Fruit fly (Drosophila melanogaster) whole organism, embryonic: ENCODE measurements around the gene HINT1.

Source experiments
- Ada2b ChIP-seq: fragments of 200-800 bp; sonication (Bioruptor generic); IDR thresholded peaks from 2 replicates; pipeline ENCODE4 v1.3.6; 2022; ENCODE audit warnings: missing biosample characterization, missing genetic modification characterization
- CG10147 ChIP-seq: fragments of 200-800 bp; sonication (Bioruptor generic); optimal IDR thresholded peaks from 2 replicates; lab custom pipeline; 2019; ENCODE audit warnings: missing biosample characterization, mild to moderate bottlenecking, missing genetic modification characterization, moderate library complexity
- CG10979 ChIP-seq: fragments of 200-800 bp; sonication (Bioruptor generic); optimal IDR thresholded peaks from 2 replicates; lab custom pipeline; 2018; ENCODE audit warnings: missing biosample characterization, mild to moderate bottlenecking, missing genetic modification characterization, moderate library complexity
- CG11247 ChIP-seq: fragments of 200-800 bp; sonication (Bioruptor generic); IDR thresholded peaks from 2 replicates; pipeline ENCODE4 v1.3.6; 2022; ENCODE audit warnings: missing biosample characterization, missing genetic modification characterization
- CG12104 ChIP-seq: fragments of 200-800 bp; sonication (Bioruptor generic); optimal IDR thresholded peaks from 3 replicates; lab custom pipeline; 2016; ENCODE audit warnings: missing biosample characterization, missing genetic modification characterization
- CG14965 ChIP-seq: fragments of 200-800 bp; sonication (Bioruptor generic); optimal IDR thresholded peaks from 2 replicates; lab custom pipeline; 2016; ENCODE audit warnings: missing biosample characterization, missing genetic modification characterization, borderline replicate concordance
- CG15269 ChIP-seq: fragments of 200-800 bp; sonication (Bioruptor generic); optimal IDR thresholded peaks from 2 replicates; lab custom pipeline; 2018; ENCODE audit warnings: missing biosample characterization, mild to moderate bottlenecking, missing genetic modification characterization, moderate library complexity
- CG16863 ChIP-seq: fragments of 200-800 bp; sonication (Bioruptor generic); optimal IDR thresholded peaks from 3 replicates; lab custom pipeline; 2016; ENCODE audit warnings: missing biosample characterization, missing genetic modification characterization
- CG17328 ChIP-seq: fragments of 200-800 bp; sonication (Bioruptor generic); IDR thresholded peaks from 2 replicates; pipeline ENCODE4 v1.3.6; 2022; ENCODE audit warnings: missing biosample characterization, missing genetic modification characterization
- CG18599 ChIP-seq: fragments of 200-800 bp; sonication (Bioruptor generic); optimal IDR thresholded peaks from 3 replicates; lab custom pipeline; 2017; ENCODE audit warnings: missing biosample characterization, missing genetic modification characterization, mild to moderate bottlenecking, moderate library complexity, missing genetic modification reagents
- CG2120 ChIP-seq: fragments of 200-800 bp; sonication (Bioruptor generic); optimal IDR thresholded peaks from 3 replicates; lab custom pipeline; 2016; ENCODE audit warnings: missing biosample characterization, missing genetic modification characterization
- CG30020 ChIP-seq: fragments of 200-800 bp; optimal IDR thresholded peaks from 2 replicates; lab custom pipeline; 2019; ENCODE audit warnings: missing biosample characterization, mild to moderate bottlenecking, missing genetic modification characterization, moderate library complexity
- CG3838 ChIP-seq: fragments of 200-800 bp; sonication (Bioruptor generic); optimal IDR thresholded peaks from 3 replicates; lab custom pipeline; 2016; ENCODE audit warnings: missing biosample characterization, missing genetic modification characterization
- CG42726 ChIP-seq: fragments of 200-800 bp; sonication (Bioruptor generic); IDR thresholded peaks from 2 replicates; pipeline ENCODE4 v1.3.6; 2022; ENCODE audit warnings: missing biosample characterization, missing genetic modification characterization; ENCODE audit not compliant: partially characterized antibody
- CG4328 ChIP-seq: fragments of 200-800 bp; sonication (Bioruptor generic); optimal IDR thresholded peaks from 3 replicates; lab custom pipeline; 2017; ENCODE audit warnings: missing biosample characterization, missing genetic modification reagents, missing genetic modification characterization
- CG4360 ChIP-seq: fragments of 200-800 bp; sonication (Bioruptor generic); IDR thresholded peaks from 2 replicates; pipeline ENCODE4 v1.3.6; 2022; ENCODE audit warnings: missing biosample characterization, missing genetic modification characterization
- CG8089 ChIP-seq: fragments of 200-800 bp; sonication (Bioruptor generic); optimal IDR thresholded peaks from 3 replicates; lab custom pipeline; 2016; ENCODE audit warnings: missing biosample characterization, missing genetic modification characterization
- CG8388 ChIP-seq: fragments of 200-800 bp; sonication (Bioruptor generic); optimal IDR thresholded peaks from 2 replicates; lab custom pipeline; 2019; ENCODE audit warnings: missing biosample characterization, mild to moderate bottlenecking, missing genetic modification characterization, moderate library complexity
- CG8944 ChIP-seq: fragments of 200-800 bp; sonication (Bioruptor generic); optimal IDR thresholded peaks from 3 replicates; lab custom pipeline; 2016; ENCODE audit warnings: missing biosample characterization, missing genetic modification characterization
- CG9876 ChIP-seq: fragments of 200-800 bp; sonication (Bioruptor generic); optimal IDR thresholded peaks from 2 replicates; lab custom pipeline; 2016; ENCODE audit warnings: missing biosample characterization, missing genetic modification characterization
- CG9932 ChIP-seq: fragments of 200-800 bp; sonication (Bioruptor generic); IDR thresholded peaks from 2 replicates; pipeline ENCODE4 v1.3.6; 2022; ENCODE audit warnings: missing biosample characterization, missing genetic modification characterization
- Camta ChIP-seq: fragments of 200-800 bp; sonication (Bioruptor generic); optimal IDR thresholded peaks from 2 replicates; lab custom pipeline; 2016; ENCODE audit warnings: missing biosample characterization, missing genetic modification characterization
- Chrac-16 ChIP-seq: fragments of 200-800 bp; sonication (Bioruptor generic); optimal IDR thresholded peaks from 3 replicates; lab custom pipeline; 2016; ENCODE audit warnings: missing biosample characterization, missing genetic modification characterization
- Eip74EF ChIP-seq, 2 experiments: fragments of 200-800 bp in 1 of 2; fragments of >200 bp in 1 of 2; sonication (Bioruptor generic) in 1 of 2; optimal IDR thresholded peaks; 2 replicates each; lab custom pipeline; 2017 to 2019; ENCODE audit warnings: missing biosample characterization in 2 of 2, missing genetic modification characterization in 2 of 2, mild to moderate bottlenecking in 1 of 2, moderate library complexity in 1 of 2
- HLH3B ChIP-seq: fragments of 200-800 bp; sonication (Bioruptor generic); IDR thresholded peaks from 2 replicates; pipeline ENCODE4 v1.3.6; 2022; ENCODE audit warnings: missing biosample characterization, missing genetic modification characterization
- Lim3 ChIP-seq: fragments of 200-800 bp; sonication (Bioruptor generic); IDR thresholded peaks from 2 replicates; pipeline ENCODE4 v1.3.6; 2022; ENCODE audit warnings: missing biosample characterization, missing genetic modification characterization
- Mad ChIP-seq: fragments of 200-800 bp; sonication (Bioruptor generic); optimal IDR thresholded peaks from 2 replicates; lab custom pipeline; 2016; ENCODE audit warnings: missing biosample characterization, missing genetic modification characterization
- Nf-YC ChIP-seq: fragments of 200-800 bp; optimal IDR thresholded peaks from 3 replicates; lab custom pipeline; 2019; ENCODE audit warnings: missing biosample characterization, mild to moderate bottlenecking, missing genetic modification characterization, moderate library complexity
- Opbp ChIP-seq: fragments of 200-800 bp; sonication (Bioruptor generic); IDR thresholded peaks from 3 replicates; pipeline ENCODE4 v1.3.6; 2022; ENCODE audit warnings: missing biosample characterization, missing genetic modification characterization; ENCODE audit not compliant: partially characterized antibody
- Poxn ChIP-seq: fragments of 200-800 bp; sonication (Bioruptor generic); IDR thresholded peaks from 2 replicates; pipeline ENCODE4 v1.3.6; 2022; ENCODE audit warnings: missing biosample characterization, missing genetic modification characterization
- Ptx1 ChIP-seq: fragments of 200-800 bp; sonication (Bioruptor generic); IDR thresholded peaks from 2 replicates; pipeline ENCODE4 v1.3.6; 2022; ENCODE audit warnings: missing biosample characterization, missing genetic modification characterization
- TFAM ChIP-seq: fragments of 200-800 bp; sonication (Bioruptor generic); optimal IDR thresholded peaks from 2 replicates; lab custom pipeline; 2017; ENCODE audit warnings: missing biosample characterization, missing genetic modification characterization, inconsistent platforms
- ab ChIP-seq: fragments of 200-800 bp; sonication (Bioruptor generic); optimal IDR thresholded peaks from 2 replicates; lab custom pipeline; 2016; ENCODE audit warnings: missing biosample characterization, missing genetic modification characterization
- abd-A ChIP-seq: fragments of 200-800 bp; sonication (Bioruptor generic); optimal IDR thresholded peaks from 3 replicates; lab custom pipeline; 2019; ENCODE audit warnings: missing biosample characterization, mild to moderate bottlenecking, missing genetic modification characterization, moderate library complexity
- ac ChIP-seq: fragments of 200-800 bp; sonication (Bioruptor generic); optimal IDR thresholded peaks from 3 replicates; lab custom pipeline; 2017; ENCODE audit warnings: missing biosample characterization, mild to moderate bottlenecking, missing genetic modification characterization
- chinmo ChIP-seq: fragments of 200-800 bp; sonication (Bioruptor generic); IDR thresholded peaks from 4 replicates; pipeline ENCODE4 v1.3.6; 2022; ENCODE audit warnings: missing biosample characterization, missing genetic modification characterization; ENCODE audit not compliant: partially characterized antibody
- fd102C ChIP-seq: fragments of 200-800 bp; sonication (Bioruptor generic); optimal IDR thresholded peaks from 2 replicates; lab custom pipeline; 2018; ENCODE audit warnings: missing biosample characterization, mild to moderate bottlenecking, missing genetic modification characterization, moderate library complexity
- fd3F ChIP-seq: fragments of 200-800 bp; sonication (Bioruptor generic); optimal IDR thresholded peaks from 2 replicates; lab custom pipeline; 2018; ENCODE audit warnings: missing biosample characterization, mild to moderate bottlenecking, missing genetic modification characterization, moderate library complexity
- ftz-f1 ChIP-seq: fragments of 200-800 bp; sonication (Bioruptor generic); optimal IDR thresholded peaks from 2 replicates; lab custom pipeline; 2016; ENCODE audit warnings: missing biosample characterization, missing genetic modification characterization
- gcm ChIP-seq: fragments of 200-800 bp; sonication (Bioruptor generic); optimal IDR thresholded peaks from 2 replicates; lab custom pipeline; 2019; ENCODE audit warnings: missing biosample characterization, mild to moderate bottlenecking, missing genetic modification characterization, moderate library complexity
- gcm2 ChIP-seq: fragments of 200-800 bp; sonication (Bioruptor generic); optimal IDR thresholded peaks from 2 replicates; lab custom pipeline; 2016; ENCODE audit warnings: missing biosample characterization, missing genetic modification characterization
- knrl ChIP-seq: fragments of 200-800 bp; sonication (Bioruptor generic); IDR thresholded peaks from 3 replicates; pipeline ENCODE4 v1.3.6; 2022; ENCODE audit warnings: missing biosample characterization, missing genetic modification characterization; ENCODE audit not compliant: partially characterized antibody
- oc ChIP-seq: fragments of 200-800 bp; sonication (Bioruptor generic); optimal IDR thresholded peaks from 2 replicates; lab custom pipeline; 2018; ENCODE audit warnings: missing biosample characterization, mild to moderate bottlenecking, missing genetic modification characterization, moderate library complexity
- peb ChIP-seq: fragments of 200-800 bp; sonication (Bioruptor generic); IDR thresholded peaks from 2 replicates; pipeline ENCODE4 v1.3.6; 2022; ENCODE audit warnings: missing biosample characterization, missing genetic modification characterization
- salm ChIP-seq: fragments of 200-800 bp; sonication (Bioruptor generic); optimal IDR thresholded peaks from 2 replicates; lab custom pipeline; 2018; ENCODE audit warnings: missing biosample characterization, mild to moderate bottlenecking, missing genetic modification characterization
- sd ChIP-seq: fragments of 200-800 bp; sonication (Bioruptor generic); optimal IDR thresholded peaks from 3 replicates; lab custom pipeline; 2018; ENCODE audit warnings: missing biosample characterization, mild to moderate bottlenecking, missing genetic modification characterization, moderate library complexity
- so ChIP-seq: fragments of 200-800 bp; sonication (Bioruptor generic); IDR thresholded peaks from 3 replicates; pipeline ENCODE4 v1.3.6; 2022; ENCODE audit warnings: missing biosample characterization, missing genetic modification characterization
- twi ChIP-seq: fragments of 200-800 bp; optimal IDR thresholded peaks from 2 replicates; lab custom pipeline; 2019; ENCODE audit warnings: missing biosample characterization, mild to moderate bottlenecking, missing genetic modification characterization, moderate library complexity
- wdn ChIP-seq: fragments of 200-800 bp; sonication (Bioruptor generic); IDR thresholded peaks from 2 replicates; pipeline ENCODE4 v1.3.6; 2022; ENCODE audit warnings: missing biosample characterization, missing genetic modification characterization
- wek ChIP-seq: fragments of 200-800 bp; sonication (Bioruptor generic); optimal IDR thresholded peaks from 3 replicates; lab custom pipeline; 2018; ENCODE audit warnings: missing biosample characterization, mild to moderate bottlenecking, missing genetic modification characterization, moderate library complexity
- zen ChIP-seq: fragments of 200-800 bp; sonication (Bioruptor generic); optimal IDR thresholded peaks from 3 replicates; lab custom pipeline; 2018; ENCODE audit warnings: missing biosample characterization, mild to moderate bottlenecking, missing genetic modification characterization, moderate library complexity

The HINT1 gene

dm6 chr2L:2729882-2730281 lies 40.1 kb upstream of the HINT1 start (continued):
- TF ChIP-seq gcm2 (no peak), gcm (GFP tag; lab: Kevin White, UChicago) (no peak), salm (tag; lab: Kevin White, UChicago) (no peak), CG18599 (GFP tag; lab: Kevin White, UChicago) (peak; percentile 68), CG8944 (GFP tag; lab: Kevin White, UChicago) (no peak), CG2120 (peak; percentile 62), Lim3 (GFP tag; lab: Robert Waterston, UW) (no peak), ftz-f1 (GFP tag; lab: Kevin White, UChicago) (peak; percentile 58), CG15269 (tag; lab: Kevin White, UChicago) (peak; percentile 60), CG4328 (GFP tag; lab: Kevin White, UChicago) (no peak), fd102C (GFP tag; lab: Kevin White, UChicago) (no peak), CG11247 (peak; percentile 59), Camta (GFP tag; lab: Kevin White, UChicago) (no peak), Poxn (no peak), CG9932 (GFP tag; lab: Robert Waterston, UW) (peak; percentile 75), Ptx1 (peak; percentile 30; the same call in 1 of the 2 replicates), ab (GFP tag; lab: Kevin White, UChicago) (no peak), Nf-YC (tag; lab: Kevin White, UChicago) (no peak), so (GFP tag; lab: Robert Waterston, UW) (no peak), peb (GFP tag; lab: Robert Waterston, UW) (no peak), CG9876 (GFP tag; lab: Kevin White, UChicago) (no peak), CG30020 (tag; lab: Kevin White, UChicago) (no peak), abd-A (no peak), CG8388 (GFP tag; lab: Kevin White, UChicago) (no peak), wdn (GFP tag; lab: Robert Waterston, UW) (peak; percentile 35; the same call in 1 of the 2 replicates), knrl (GFP tag; lab: Robert Waterston, UW) (no peak), Ada2b (GFP tag; lab: Robert Waterston, UW) (no peak), sd (tag; lab: Kevin White, UChicago) (peak; percentile 27), CG16863 (no peak), Opbp (no peak), ac (GFP tag; lab: Kevin White, UChicago) (no peak), chinmo (GFP tag; lab: Robert Waterston, UW) (peak; percentile 65; the same call in 1 of the 4 replicates), CG3838 (GFP tag; lab: Kevin White, UChicago) (no peak), CG4360 (no peak), zen (tag; lab: Kevin White, UChicago) (no peak), Chrac-16 (GFP tag; lab: Kevin White, UChicago) (no peak), CG10147 (GFP tag; lab: Kevin White, UChicago) (no peak), CG14965 (GFP tag; lab: Kevin White, UChicago) (no peak), wek (no peak), Mad (GFP tag; lab: Kevin White, UChicago) (peak; percentile 18), CG17328 (GFP tag; lab: Robert Waterston, UW) (no peak), CG42726 (no peak), HLH3B (GFP tag; lab: Robert Waterston, UW) (no peak), Eip74EF (GFP tag; optimal IDR thresholded peaks at IDR 0.05; lab: Kevin White, UChicago) (no peak), CG10979 (tag; lab: Kevin White, UChicago) (no peak), oc (tag; lab: Kevin White, UChicago) (no peak), CG12104 (GFP tag; lab: Kevin White, UChicago) (no peak), TFAM (no peak), fd3F (GFP tag; lab: Kevin White, UChicago) (peak; percentile 27), CG8089 (GFP tag; lab: Kevin White, UChicago) (no peak), twi (tag; lab: Kevin White, UChicago) (no peak)
